Worm (Caenorhabditis elegans) whole organism, young adult: Measurements from ENCODE around the gene T04B8.5.

ENCODE experiments used
- F49E8.2 ChIP-seq: sonication (generic microtip); optimal IDR thresholded peaks from 3 replicates; lab custom pipeline; 2017; ENCODE audit warnings: missing genetic modification characterization, mild to moderate bottlenecking, missing compliant biosample characterization, antibody characterized with exemption, moderate library complexity; ENCODE audit not compliant: insufficient read depth
- Y67H2A.10 ChIP-seq: fragments of 200-800 bp; sonication (Bioruptor generic); conservative IDR thresholded peaks from 2 replicates; pipeline ENCODE4 v1.3.6; 2022; ENCODE audit warnings: missing genetic modification reagents, missing genetic modification characterization, missing compliant biosample characterization
- bed-1 ChIP-seq: fragments of 200-800 bp; sonication (Bioruptor generic); IDR thresholded peaks from 2 replicates; pipeline ENCODE4 v1.3.6; 2022; ENCODE audit warnings: missing genetic modification reagents, missing genetic modification characterization, missing compliant biosample characterization
- ceh-91 ChIP-seq: fragments of 200-800 bp; sonication (Bioruptor generic); IDR thresholded peaks from 2 replicates; pipeline ENCODE4 v1.3.6; 2022; ENCODE audit warnings: missing genetic modification reagents, missing genetic modification characterization, missing compliant biosample characterization
- rcor-1 ChIP-seq: fragments of 200-800 bp; sonication (Bioruptor generic); IDR thresholded peaks from 2 replicates; pipeline ENCODE4 v1.3.6; 2022; ENCODE audit warnings: missing genetic modification reagents, missing genetic modification characterization, missing compliant biosample characterization

DNA sequence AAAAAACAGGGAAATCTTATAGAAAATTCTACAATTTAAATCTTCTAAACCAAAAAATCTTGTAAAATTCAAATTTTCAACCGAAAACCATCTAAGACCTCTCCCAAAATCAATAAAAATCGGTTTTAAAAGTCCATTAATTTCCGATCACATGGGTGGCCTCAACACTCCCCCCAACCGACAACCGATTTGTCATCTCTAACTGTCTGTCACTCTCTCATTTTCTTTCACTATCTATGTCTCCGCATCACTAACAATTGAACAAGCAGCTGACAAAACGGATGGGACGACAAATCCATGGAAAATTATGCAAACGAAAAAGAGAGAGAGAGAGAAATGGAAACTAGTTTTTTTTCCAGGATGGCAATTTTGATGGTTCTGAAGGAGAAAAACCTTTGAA lies 21.4 kb downstream of the T04B8.5 start:
- no peak for TF ChIP-seq Y67H2A.10 (GFP tag; lab: Robert Waterston, UW)
- no peak for TF ChIP-seq bed-1 (GFP tag; lab: Robert Waterston, UW)
- no peak for TF ChIP-seq ceh-91
- TF ChIP-seq rcor-1 (GFP tag; lab: Robert Waterston, UW): no peak
- TF ChIP-seq F49E8.2: no peak
